Fruit fly (Drosophila melanogaster) whole organism, embryonic: Measurements from ENCODE around the gene CG44270.

ENCODE experiments used
- CG10543 ChIP-seq: fragments of 200-800 bp; sonication (Bioruptor generic); optimal IDR thresholded peaks from 3 replicates; lab custom pipeline; 2017; ENCODE audit warnings: missing biosample characterization, mild to moderate bottlenecking, missing genetic modification characterization, moderate library complexity
- CG12071 ChIP-seq: fragments of 200-800 bp; sonication (Bioruptor generic); optimal IDR thresholded peaks from 3 replicates; lab custom pipeline; 2018; ENCODE audit warnings: missing biosample characterization, mild to moderate bottlenecking, missing genetic modification characterization
- CG17186 ChIP-seq: fragments of 200-800 bp; sonication (Bioruptor generic); optimal IDR thresholded peaks from 3 replicates; lab custom pipeline; 2017; ENCODE audit warnings: missing biosample characterization, missing genetic modification reagents, missing genetic modification characterization
- CG17802 ChIP-seq: fragments of 200-800 bp; sonication (Bioruptor generic); optimal IDR thresholded peaks from 2 replicates; lab custom pipeline; 2018; ENCODE audit warnings: missing biosample characterization, mild to moderate bottlenecking, missing genetic modification characterization, moderate library complexity
- CG17912 ChIP-seq: fragments of 200-800 bp; sonication (Bioruptor generic); optimal IDR thresholded peaks from 2 replicates; lab custom pipeline; 2018; ENCODE audit warnings: missing biosample characterization, mild to moderate bottlenecking, missing genetic modification characterization
- CG2129 ChIP-seq: fragments of 200-800 bp; sonication (Bioruptor generic); IDR thresholded peaks from 2 replicates; pipeline ENCODE4 v1.3.6; 2022; ENCODE audit warnings: missing biosample characterization, missing genetic modification characterization; ENCODE audit not compliant: partially characterized antibody
- CG31388 ChIP-seq: fragments of 200-800 bp; sonication (Bioruptor generic); optimal IDR thresholded peaks from 2 replicates; lab custom pipeline; 2016; ENCODE audit warnings: missing biosample characterization, missing genetic modification characterization
- CG34224 ChIP-seq: fragments of 200-800 bp; sonication (Bioruptor generic); IDR thresholded peaks from 3 replicates; pipeline ENCODE4 v1.3.6; 2022; ENCODE audit warnings: missing biosample characterization, missing genetic modification characterization; ENCODE audit not compliant: partially characterized antibody
- CG4282 ChIP-seq: fragments of 200-800 bp; sonication (Bioruptor generic); optimal IDR thresholded peaks from 2 replicates; lab custom pipeline; 2016; ENCODE audit warnings: missing biosample characterization, missing genetic modification characterization
- CG4854 ChIP-seq: fragments of 200-800 bp; sonication (Bioruptor generic); optimal IDR thresholded peaks from 2 replicates; lab custom pipeline; 2016; ENCODE audit warnings: missing biosample characterization, missing genetic modification characterization, inconsistent platforms
- CG5180 ChIP-seq: fragments of 200-800 bp; sonication (Bioruptor generic); optimal IDR thresholded peaks from 3 replicates; lab custom pipeline; 2017; ENCODE audit warnings: missing biosample characterization, missing genetic modification characterization, mild to moderate bottlenecking, moderate library complexity, missing genetic modification reagents
- CG8765 ChIP-seq: fragments of 200-800 bp; sonication (Bioruptor generic); IDR thresholded peaks from 2 replicates; pipeline ENCODE4 v1.3.6; 2022; ENCODE audit warnings: missing biosample characterization, missing genetic modification characterization
- CG9727 ChIP-seq: fragments of 200-800 bp; sonication (Bioruptor generic); optimal IDR thresholded peaks from 3 replicates; lab custom pipeline; 2017; ENCODE audit warnings: missing biosample characterization, mild to moderate bottlenecking, missing genetic modification characterization
- CHES-1-like ChIP-seq: fragments of 200-800 bp; sonication (Bioruptor generic); optimal IDR thresholded peaks from 2 replicates; lab custom pipeline; 2016; ENCODE audit warnings: missing biosample characterization, missing genetic modification characterization
- Camta ChIP-seq: fragments of 200-800 bp; sonication (Bioruptor generic); optimal IDR thresholded peaks from 2 replicates; lab custom pipeline; 2016; ENCODE audit warnings: missing biosample characterization, missing genetic modification characterization
- Dek ChIP-seq: fragments of 200-800 bp; sonication (Bioruptor generic); optimal IDR thresholded peaks from 3 replicates; lab custom pipeline; 2019; ENCODE audit warnings: missing biosample characterization, mild to moderate bottlenecking, missing genetic modification characterization, moderate library complexity
- Dfd ChIP-seq, 2 experiments: fragments of >200 bp; optimal IDR thresholded peaks; 2 replicates each; lab custom pipeline; 2017; ENCODE audit warnings: missing biosample characterization in 2 of 2, missing genetic modification characterization in 2 of 2
- Dref ChIP-seq: fragments of 200-800 bp; sonication (Bioruptor generic); IDR thresholded peaks from 2 replicates; pipeline ENCODE4 v1.3.6; 2022; ENCODE audit warnings: missing biosample characterization, missing genetic modification characterization
- ERR ChIP-seq: fragments of 200-800 bp; sonication (Bioruptor generic); optimal IDR thresholded peaks from 2 replicates; lab custom pipeline; 2016; ENCODE audit warnings: missing biosample characterization, missing genetic modification characterization
- HmgZ ChIP-seq: fragments of 200-800 bp; sonication (Bioruptor generic); optimal IDR thresholded peaks from 2 replicates; lab custom pipeline; 2018; ENCODE audit warnings: missing biosample characterization, mild to moderate bottlenecking, missing genetic modification characterization
- Lim3 ChIP-seq: fragments of 200-800 bp; sonication (Bioruptor generic); IDR thresholded peaks from 2 replicates; pipeline ENCODE4 v1.3.6; 2022; ENCODE audit warnings: missing biosample characterization, missing genetic modification characterization
- Mad ChIP-seq: fragments of 200-800 bp; sonication (Bioruptor generic); optimal IDR thresholded peaks from 2 replicates; lab custom pipeline; 2016; ENCODE audit warnings: missing biosample characterization, missing genetic modification characterization
- Mes4 ChIP-seq: fragments of 200-800 bp; sonication (Bioruptor generic); optimal IDR thresholded peaks from 2 replicates; lab custom pipeline; 2016; ENCODE audit warnings: missing biosample characterization, missing genetic modification characterization
- NFAT ChIP-seq: fragments of 200-800 bp; sonication (Bioruptor generic); IDR thresholded peaks from 2 replicates; pipeline ENCODE4 v1.3.6; 2022; ENCODE audit warnings: missing biosample characterization, missing genetic modification characterization
- Oaz ChIP-seq: fragments of 200-800 bp; sonication (Bioruptor generic); IDR thresholded peaks from 2 replicates; pipeline ENCODE4 v1.3.6; 2022; ENCODE audit warnings: missing biosample characterization, missing genetic modification characterization
- Ptx1 ChIP-seq: fragments of 200-800 bp; sonication (Bioruptor generic); IDR thresholded peaks from 2 replicates; pipeline ENCODE4 v1.3.6; 2022; ENCODE audit warnings: missing biosample characterization, missing genetic modification characterization
- Sin3A ChIP-seq: fragments of >200 bp; optimal IDR thresholded peaks from 2 replicates; lab custom pipeline; 2018
- Six4 ChIP-seq: fragments of 200-800 bp; sonication (Bioruptor generic); optimal IDR thresholded peaks from 2 replicates; lab custom pipeline; 2016; ENCODE audit warnings: missing biosample characterization, missing genetic modification characterization
- Sox102F ChIP-seq: fragments of 200-800 bp; sonication (Bioruptor generic); optimal IDR thresholded peaks from 2 replicates; lab custom pipeline; 2018; ENCODE audit warnings: missing biosample characterization, mild to moderate bottlenecking, missing genetic modification characterization, moderate library complexity
- Ssrp ChIP-seq: fragments of 200-800 bp; sonication (Bioruptor generic); optimal IDR thresholded peaks from 2 replicates; lab custom pipeline; 2018; ENCODE audit warnings: missing biosample characterization, mild to moderate bottlenecking, missing genetic modification characterization, moderate library complexity
- ap ChIP-seq: fragments of 200-800 bp; sonication (Bioruptor generic); IDR thresholded peaks from 2 replicates; pipeline ENCODE4 v1.3.6; 2022; ENCODE audit warnings: missing biosample characterization, missing genetic modification characterization
- bab2 ChIP-seq: fragments of 200-800 bp; sonication (Bioruptor generic); optimal IDR thresholded peaks from 2 replicates; lab custom pipeline; 2016; ENCODE audit warnings: missing biosample characterization, missing genetic modification characterization
- cwo ChIP-seq: fragments of 200-800 bp; sonication (Bioruptor generic); optimal IDR thresholded peaks from 3 replicates; lab custom pipeline; 2017; ENCODE audit warnings: missing biosample characterization, missing genetic modification characterization, mild to moderate bottlenecking, moderate library complexity, missing genetic modification reagents
- dmrt11E ChIP-seq: fragments of 200-800 bp; sonication (Bioruptor generic); optimal IDR thresholded peaks from 3 replicates; lab custom pipeline; 2018; ENCODE audit warnings: missing biosample characterization, mild to moderate bottlenecking, missing genetic modification characterization, moderate library complexity
- exex ChIP-seq: fragments of 200-800 bp; sonication (Bioruptor generic); optimal IDR thresholded peaks from 4 replicates; lab custom pipeline; 2018; ENCODE audit warnings: missing biosample characterization, mild to moderate bottlenecking, missing genetic modification characterization, moderate library complexity
- gcm ChIP-seq: fragments of 200-800 bp; sonication (Bioruptor generic); optimal IDR thresholded peaks from 2 replicates; lab custom pipeline; 2019; ENCODE audit warnings: missing biosample characterization, mild to moderate bottlenecking, missing genetic modification characterization, moderate library complexity
- gt ChIP-seq: fragments of 200-800 bp; sonication (Bioruptor generic); IDR thresholded peaks from 2 replicates; pipeline ENCODE4 v1.3.6; 2022; ENCODE audit warnings: missing biosample characterization, missing genetic modification characterization
- hkb ChIP-seq, 2 experiments: fragments of 200-800 bp in 1 of 2; fragments of >200 bp in 1 of 2; sonication (Bioruptor generic) in 1 of 2; IDR thresholded peaks in 1 of 2; optimal IDR thresholded peaks in 1 of 2; 2 replicates each; pipeline versions ENCODE4 v1.3.6 to Lab custom; 2017 to 2022; ENCODE audit warnings: missing biosample characterization in 1 of 2, missing genetic modification characterization in 1 of 2
- jing ChIP-seq: fragments of 200-800 bp; sonication (Bioruptor generic); optimal IDR thresholded peaks from 2 replicates; lab custom pipeline; 2018; ENCODE audit warnings: missing biosample characterization, mild to moderate bottlenecking, missing genetic modification characterization
- ken ChIP-seq: fragments of 200-800 bp; sonication (Bioruptor generic); IDR thresholded peaks from 3 replicates; pipeline ENCODE4 v1.3.6; 2022; ENCODE audit warnings: missing biosample characterization, missing genetic modification characterization
- knrl ChIP-seq: fragments of 200-800 bp; sonication (Bioruptor generic); IDR thresholded peaks from 3 replicates; pipeline ENCODE4 v1.3.6; 2022; ENCODE audit warnings: missing biosample characterization, missing genetic modification characterization; ENCODE audit not compliant: partially characterized antibody
- lmd ChIP-seq: fragments of 200-800 bp; sonication (Bioruptor generic); IDR thresholded peaks from 2 replicates; pipeline ENCODE4 v1.3.6; 2022; ENCODE audit warnings: missing biosample characterization, missing genetic modification characterization
- maf-S ChIP-seq: fragments of 200-800 bp; sonication (Bioruptor generic); optimal IDR thresholded peaks from 2 replicates; lab custom pipeline; 2016; ENCODE audit warnings: missing biosample characterization, missing genetic modification characterization
- peb ChIP-seq: fragments of 200-800 bp; sonication (Bioruptor generic); IDR thresholded peaks from 2 replicates; pipeline ENCODE4 v1.3.6; 2022; ENCODE audit warnings: missing biosample characterization, missing genetic modification characterization
- phol ChIP-seq: fragments of 200-800 bp; sonication (Bioruptor generic); optimal IDR thresholded peaks from 3 replicates; lab custom pipeline; 2018; ENCODE audit warnings: missing biosample characterization, mild to moderate bottlenecking, missing genetic modification characterization, moderate library complexity
- prd ChIP-seq, 3 experiments: fragments of >200 bp in 2 of 3; fragments of 200-800 bp in 1 of 3; sonication (Bioruptor generic) in 1 of 3; optimal IDR thresholded peaks in 2 of 3; IDR thresholded peaks in 1 of 3; 2 replicates in 2 of 3; 3 replicates in 1 of 3; pipeline versions ENCODE4 v1.3.6 to Lab custom; 2017 to 2022; ENCODE audit warnings: missing biosample characterization in 1 of 3, missing genetic modification characterization in 1 of 3
- tin ChIP-seq: fragments of 200-800 bp; sonication (Bioruptor generic); optimal IDR thresholded peaks from 3 replicates; lab custom pipeline; 2016; ENCODE audit warnings: missing biosample characterization, missing genetic modification characterization
- toy ChIP-seq: fragments of 200-800 bp; sonication (Bioruptor generic); IDR thresholded peaks from 2 replicates; pipeline ENCODE4 v1.3.6; 2022; ENCODE audit warnings: missing biosample characterization, missing genetic modification characterization
- trh ChIP-seq: fragments of 200-800 bp; sonication (Bioruptor generic); optimal IDR thresholded peaks from 2 replicates; lab custom pipeline; 2016; ENCODE audit warnings: missing biosample characterization, missing genetic modification characterization
- zfh1 ChIP-seq: fragments of 200-800 bp; sonication (Bioruptor generic); IDR thresholded peaks from 3 replicates; pipeline ENCODE4 v1.3.6; 2022; ENCODE audit warnings: missing biosample characterization, missing genetic modification characterization

The CG44270 gene

DNA sequence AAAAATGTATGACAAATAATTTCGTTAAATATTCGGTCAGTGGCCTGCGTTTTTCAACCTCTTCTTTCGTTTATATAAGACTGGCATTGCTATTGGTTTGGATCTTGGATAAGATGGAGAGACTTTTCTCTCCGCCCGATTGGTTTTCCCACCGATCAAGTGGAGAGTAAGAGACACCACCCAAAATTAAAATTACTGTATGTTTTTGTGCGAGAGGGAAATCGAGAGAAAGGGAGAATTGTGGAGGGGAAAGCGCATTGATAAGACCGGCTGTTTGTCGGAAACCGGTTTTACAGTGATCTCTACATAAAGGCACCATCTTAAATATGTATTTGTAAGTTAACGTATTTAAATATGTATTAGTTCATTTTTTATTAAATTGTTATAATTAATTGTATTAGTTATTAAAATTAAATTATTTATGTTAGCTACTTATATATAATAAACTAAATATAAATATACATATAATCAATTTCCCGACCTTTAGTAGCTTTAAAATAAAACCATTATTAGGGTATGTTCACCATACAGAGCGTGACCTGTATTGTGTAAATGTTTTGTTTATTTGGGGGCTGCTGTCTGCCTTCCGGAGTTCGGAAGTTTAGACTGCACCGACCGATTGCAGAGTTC lies 36.3 kb upstream of the CG44270 start, which contains the start of gene CG34007 (continued):
- TF ChIP-seq ap (GFP tag; lab: Robert Waterston, UW) (peak; percentile 70), HmgZ (tag; lab: Kevin White, UChicago) (no peak), Mad (GFP tag; lab: Kevin White, UChicago) (no peak), Lim3 (GFP tag; lab: Robert Waterston, UW) (no peak), CG4282 (GFP tag; lab: Kevin White, UChicago) (no peak), maf-S (GFP tag; lab: Kevin White, UChicago) (no peak), prd (optimal IDR thresholded peaks at IDR 0.05; lab: Kevin White, UChicago) (no peak), prd (GFP tag; IDR thresholded peaks at IDR 0.05; lab: Robert Waterston, UW) (peak; percentile 75; the same call in 1 of the 3 replicates), cwo (GFP tag; lab: Kevin White, UChicago) (peak; percentile 40), CHES-1-like (GFP tag; lab: Kevin White, UChicago) (no peak), lmd (GFP tag; lab: Robert Waterston, UW) (peak; percentile 84), Dek (tag; lab: Kevin White, UChicago) (peak; percentile 55), toy (GFP tag; lab: Robert Waterston, UW) (no peak), ken (peak; percentile 64; the same call in 2 of the 3 replicates), CG31388 (no peak), peb (GFP tag; lab: Robert Waterston, UW) (no peak; the same call in 1 of the 2 replicates), CG34224 (GFP tag; lab: Robert Waterston, UW) (no peak), CG4854 (no peak), Dfd (GFP tag; optimal IDR thresholded peaks at IDR 0.05; lab: Kevin White, UChicago) (no peak), CG5180 (peak; percentile 22), jing (GFP tag; lab: Kevin White, UChicago) (no peak), CG10543 (GFP tag; lab: Kevin White, UChicago) (peak; percentile 9), Sin3A (no peak), Six4 (peak; percentile 64), dmrt11E (tag; lab: Kevin White, UChicago) (peak; percentile 97), hkb (optimal IDR thresholded peaks at IDR 0.05; lab: Kevin White, UChicago) (no peak), hkb (GFP tag; IDR thresholded peaks at IDR 0.05; lab: Robert Waterston, UW) (peak; percentile 76), CG9727 (GFP tag; lab: Kevin White, UChicago) (peak; percentile 85), CG8765 (GFP tag; lab: Robert Waterston, UW) (no peak), Ptx1 (GFP tag; lab: Robert Waterston, UW) (peak; percentile 87), zfh1 (GFP tag; lab: Robert Waterston, UW) (peak; percentile 78), CG17186 (no peak), CG17912 (no peak), exex (tag; lab: Kevin White, UChicago) (no peak), phol (tag; lab: Kevin White, UChicago) (peak; percentile 90), Ssrp (tag; lab: Kevin White, UChicago) (peak; percentile 95), tin (peak; percentile 45), CG17802 (no peak), gt (peak; percentile 32; the same call in 1 of the 2 replicates), Oaz (GFP tag; lab: Robert Waterston, UW) (no peak), NFAT (GFP tag; lab: Robert Waterston, UW) (no peak), CG12071 (GFP tag; lab: Kevin White, UChicago) (no peak), Sox102F (peak; percentile 92), Dref (GFP tag; lab: Robert Waterston, UW) (no peak), CG2129 (GFP tag; lab: Robert Waterston, UW) (no peak), ERR (no peak), knrl (GFP tag; lab: Robert Waterston, UW) (no peak), Camta (GFP tag; lab: Kevin White, UChicago) (no peak), trh (GFP tag; lab: Kevin White, UChicago) (no peak), Mes4 (no peak), gcm (GFP tag; lab: Kevin White, UChicago) (peak; percentile 95), bab2 (no peak)
